Fruit fly (Drosophila melanogaster) whole organism, wandering third instar larva: ENCODE results near the gene Unc50.

Source experiments
- CG32264 ChIP-seq: fragments of 200-800 bp; sonication (Bioruptor generic); optimal IDR thresholded peaks from 2 replicates; lab custom pipeline; 2016; ENCODE audit warnings: missing biosample characterization, missing genetic modification characterization
- dl ChIP-seq, 2 experiments: fragments of 175-275, 200-275 bp in 1 of 2; fragments of 200-275 bp in 1 of 2; sonication (Bioruptor generic); optimal IDR thresholded peaks; lab custom pipeline; 2018; ENCODE audit warnings: mild to moderate bottlenecking in 2 of 2, missing biosample characterization in 2 of 2, missing genetic modification characterization in 2 of 2, moderate library complexity in 2 of 2; ENCODE audit not compliant: partially characterized antibody in 2 of 2, insufficient read depth in 1 of 2
- h ChIP-seq: fragments of 200-800 bp; sonication (Bioruptor generic); optimal IDR thresholded peaks from 3 replicates; lab custom pipeline; 2016; ENCODE audit warnings: missing biosample characterization, mild to moderate bottlenecking, missing genetic modification characterization

DNA sequence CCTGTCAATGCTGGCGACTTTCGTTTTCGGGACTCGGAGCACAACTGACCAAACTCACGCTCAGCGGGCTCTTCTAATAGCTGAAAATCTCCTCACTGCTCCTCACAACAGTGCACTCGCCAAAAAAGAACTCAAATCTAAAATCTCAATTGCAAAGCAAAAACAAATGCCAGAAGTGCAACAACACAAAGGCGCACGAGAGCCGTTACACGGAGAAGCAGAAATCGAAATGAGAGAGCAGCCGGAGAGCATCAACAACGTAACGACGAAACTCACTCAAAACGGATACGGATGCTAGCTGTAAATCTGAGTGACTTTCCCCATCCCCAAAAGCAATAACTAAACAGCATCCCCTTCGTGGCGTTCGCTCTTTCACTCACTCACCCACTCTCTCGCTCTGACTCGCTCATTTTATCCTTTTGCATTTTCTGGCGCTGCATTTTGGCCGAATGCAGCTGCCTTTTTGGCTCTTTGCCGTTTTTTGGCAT is 21.4 kb upstream of the Unc50 start, which contains the start of gene hb:
- TF ChIP-seq dl (GFP tag; optimal IDR thresholded peaks at IDR 0.05; lab: Kevin White, UChicago; ENCODE audit: insufficient read depth in 1 of 2, partially characterized antibody in 2 of 2) (no peak), h (GFP tag; lab: Kevin White, UChicago) (no peak), CG32264 (GFP tag; lab: Kevin White, UChicago) (no peak)
